Worm (Caenorhabditis elegans): ENCODE data around the gene F40H6.5.

ce11 chrIII:6011310-6011709 lies 44.3 kb downstream of the F40H6.5 start:
- TF ChIP-seq K09A11.1 (tag; optimal IDR thresholded peaks at IDR 0.05; ENCODE audit: insufficient read depth), result no peak
- no peak for TF ChIP-seq eyg-1 (tag; optimal IDR thresholded peaks at IDR 0.05)
- no peak for TF ChIP-seq rnt-1 (tag; optimal IDR thresholded peaks at IDR 0.05)
- TF ChIP-seq ceh-6 (GFP tag; optimal IDR thresholded peaks at IDR 0.05), result no peak

All from whole organism, late embryonic.